Fruit fly (Drosophila melanogaster): ENCODE measurements around the gene Fpgs1.

Fpgs1 gene

DNA sequence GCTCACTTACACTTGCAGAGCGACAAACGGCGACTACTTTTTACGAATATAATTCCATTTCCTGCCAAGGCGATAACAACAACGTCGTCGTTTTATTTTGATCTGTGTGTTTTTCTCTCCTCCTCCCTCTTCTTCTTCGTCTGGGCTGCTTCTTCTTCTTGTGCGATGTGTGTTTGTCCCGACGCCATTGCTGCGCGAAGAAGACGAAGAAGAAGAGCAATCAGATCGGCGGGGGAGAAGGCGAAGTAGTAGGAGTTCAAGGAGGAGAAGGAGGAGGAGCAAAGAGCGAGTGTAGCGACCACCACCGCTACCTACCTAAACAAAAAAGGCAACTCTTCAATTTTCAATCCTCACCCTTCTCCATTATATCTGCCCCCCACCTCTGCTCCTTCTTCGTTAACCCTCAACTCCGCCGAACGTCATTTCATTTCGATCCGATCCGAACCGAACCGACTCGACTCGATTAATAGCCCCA is 51.8 kb downstream of the Fpgs1 start:
- TF ChIP-seq pad (GFP tag; optimal IDR thresholded peaks at IDR 0.05) (peak; percentile 61), cnc (optimal IDR thresholded peaks at IDR 0.05) (no peak), tj (GFP tag; optimal IDR thresholded peaks at IDR 0.05) (peak; percentile 66)

- no peak for TF ChIP-seq cic (GFP tag; optimal IDR thresholded peaks at IDR 0.05)
- peak; percentile 7 for TF ChIP-seq tj (GFP tag; optimal IDR thresholded peaks at IDR 0.05)
These were observed 52.6 kb downstream of the Fpgs1 start for dm6 chrX:12664117-12664783.

Data from whole organism, adult.